Worm (Caenorhabditis elegans) whole organism, L4 larva: ENCODE data around the gene F38A1.15.

Source experiments
- Y5F2A.4 ChIP-seq: fragments of 200-800 bp; sonication (Bioruptor generic); optimal IDR thresholded peaks from 2 replicates; lab custom pipeline; 2018; ENCODE audit warnings: mild to moderate bottlenecking, missing genetic modification characterization, missing compliant biosample characterization
- ama-1 ChIP-seq: fragments of 150-350 bp; optimal IDR thresholded peaks from 2 replicates; lab custom pipeline; 2014; ENCODE audit warnings: inconsistent platforms, mixed read lengths
- attf-4 ChIP-seq: sonication (generic microtip); optimal IDR thresholded peaks from 3 replicates; lab custom pipeline; 2017; ENCODE audit warnings: missing biosample characterization, missing genetic modification characterization
- ceh-20 ChIP-seq: fragments of 200-800 bp; sonication (Bioruptor generic); IDR thresholded peaks from 2 replicates; pipeline ENCODE4 v1.3.6; 2022; ENCODE audit warnings: missing genetic modification reagents, missing genetic modification characterization, missing compliant biosample characterization
- cey-2 ChIP-seq: sonication (generic microtip); optimal IDR thresholded peaks from 3 replicates; lab custom pipeline; 2017; ENCODE audit warnings: missing genetic modification characterization, mild to moderate bottlenecking, missing compliant biosample characterization, antibody characterized with exemption, borderline replicate concordance; ENCODE audit not compliant: insufficient read depth
- egl-27 ChIP-seq: sonication (generic microtip); optimal IDR thresholded peaks from 3 replicates; lab custom pipeline; 2017; ENCODE audit warnings: missing biosample characterization, missing genetic modification reagents, missing genetic modification characterization
- egl-43 ChIP-seq: fragments of 200-800 bp; sonication (Bioruptor generic); IDR thresholded peaks from 2 replicates; pipeline ENCODE4 v1.3.6; 2022; ENCODE audit warnings: missing genetic modification reagents, missing genetic modification characterization, missing compliant biosample characterization
- nhr-42 ChIP-seq: fragments of 200-800 bp; sonication (Bioruptor generic); IDR thresholded peaks from 2 replicates; pipeline ENCODE4 v1.3.6; 2022; ENCODE audit warnings: missing genetic modification characterization, missing compliant biosample characterization
- nhr-76 ChIP-seq: fragments of 150-350 bp; optimal IDR thresholded peaks from 2 replicates; lab custom pipeline; 2014; ENCODE audit warnings: missing biosample characterization, missing genetic modification characterization
- unc-130 ChIP-seq: sonication (generic microtip); optimal IDR thresholded peaks from 2 replicates; lab custom pipeline; 2016; ENCODE audit warnings: missing genetic modification reagents, missing genetic modification characterization, missing compliant biosample characterization
- unc-39 ChIP-seq: sonication (generic microtip); optimal IDR thresholded peaks from 2 replicates; lab custom pipeline; 2017; ENCODE audit warnings: missing biosample characterization, missing genetic modification characterization

- TF ChIP-seq nhr-76 = no peak
- TF ChIP-seq ceh-20 = no peak
- no peak for TF ChIP-seq nhr-42 (GFP tag; lab: Robert Waterston, UW)
- TF ChIP-seq egl-43 (GFP tag; lab: Robert Waterston, UW) = no peak
- no peak for TF ChIP-seq unc-130
- no peak for TF ChIP-seq cey-2 (tag; lab: Kevin White, UChicago)
- no peak for TF ChIP-seq egl-27 (tag; lab: Kevin White, UChicago)
- TF ChIP-seq Y5F2A.4 = no peak
- no peak for TF ChIP-seq ama-1
- no peak for TF ChIP-seq unc-39
- TF ChIP-seq attf-4 (tag; lab: Kevin White, UChicago) = no peak
Observed at ce11 chrIV:1278945-1279344, 35.8 kb upstream of the F38A1.15 start.
